Worm (Caenorhabditis elegans) whole organism, L2 larva: ENCODE data around the gene mask-1.

Experiments
- alr-1 ChIP-seq: fragments of 150-350 bp; optimal IDR thresholded peaks from 2 replicates; lab custom pipeline; 2014; ENCODE audit warnings: missing biosample characterization, missing genetic modification characterization
- ama-1 ChIP-seq: fragments of 150-350 bp; optimal IDR thresholded peaks from 2 replicates; lab custom pipeline; 2018; ENCODE audit warnings: inconsistent platforms
- snpc-4 ChIP-seq: fragments of 150-350 bp; optimal IDR thresholded peaks from 2 replicates; lab custom pipeline; 2014; ENCODE audit warnings: missing biosample characterization, missing genetic modification characterization
- zag-1 ChIP-seq: fragments of 150-350 bp; optimal IDR thresholded peaks from 2 replicates; lab custom pipeline; 2014; ENCODE audit warnings: missing biosample characterization, missing genetic modification characterization

ce11 chrIV:10419896-10420295 lies 45.2 kb downstream of the mask-1 start:
- TF ChIP-seq zag-1 (tag; lab: Kevin White, UChicago) = no peak
- TF ChIP-seq alr-1 (tag; lab: Kevin White, UChicago) = no peak
- TF ChIP-seq ama-1 (lab: Kevin White, UChicago) = no peak
- no peak for TF ChIP-seq snpc-4 (tag; lab: Kevin White, UChicago)
